Fruit fly (Drosophila melanogaster) whole organism, embryonic: ENCODE data around the gene wapl.
A peak's percentile ranks its signal among the peaks of the same experiment; 100 is the strongest.

Experiments
- CG10431 ChIP-seq: fragments of 200-800 bp; sonication (Bioruptor generic); optimal IDR thresholded peaks from 3 replicates; lab custom pipeline; 2018; ENCODE audit warnings: missing biosample characterization, mild to moderate bottlenecking, missing genetic modification characterization
- CG11696 ChIP-seq: fragments of 200-800 bp; sonication (Bioruptor generic); IDR thresholded peaks from 2 replicates; pipeline ENCODE4 v1.3.6; 2022; ENCODE audit warnings: missing biosample characterization, missing genetic modification characterization
- CG12391 ChIP-seq: fragments of 200-800 bp; sonication (Bioruptor generic); optimal IDR thresholded peaks from 3 replicates; lab custom pipeline; 2018; ENCODE audit warnings: missing biosample characterization, mild to moderate bottlenecking, missing genetic modification characterization, moderate library complexity
- CG12769 ChIP-seq: fragments of 200-800 bp; sonication (Bioruptor generic); optimal IDR thresholded peaks from 2 replicates; lab custom pipeline; 2019; ENCODE audit warnings: missing biosample characterization, mild to moderate bottlenecking, missing genetic modification characterization, moderate library complexity
- CG13123 ChIP-seq: fragments of 200-800 bp; sonication (Bioruptor generic); optimal IDR thresholded peaks from 2 replicates; lab custom pipeline; 2016; ENCODE audit warnings: missing biosample characterization, missing genetic modification characterization
- CG14710 ChIP-seq: fragments of 200-800 bp; sonication (Bioruptor generic); optimal IDR thresholded peaks from 3 replicates; lab custom pipeline; 2019; ENCODE audit warnings: missing biosample characterization, mild to moderate bottlenecking, missing genetic modification characterization, moderate library complexity
- CG16813 ChIP-seq: fragments of 200-800 bp; sonication (Bioruptor generic); IDR thresholded peaks from 3 replicates; pipeline ENCODE4 v1.3.6; 2022; ENCODE audit warnings: missing biosample characterization, missing genetic modification characterization; ENCODE audit not compliant: partially characterized antibody
- CG16863 ChIP-seq: fragments of 200-800 bp; sonication (Bioruptor generic); optimal IDR thresholded peaks from 3 replicates; lab custom pipeline; 2016; ENCODE audit warnings: missing biosample characterization, missing genetic modification characterization
- CG17328 ChIP-seq: fragments of 200-800 bp; sonication (Bioruptor generic); IDR thresholded peaks from 2 replicates; pipeline ENCODE4 v1.3.6; 2022; ENCODE audit warnings: missing biosample characterization, missing genetic modification characterization
- CG17359 ChIP-seq: fragments of 200-800 bp; sonication (Bioruptor generic); optimal IDR thresholded peaks from 3 replicates; lab custom pipeline; 2018; ENCODE audit warnings: missing biosample characterization, mild to moderate bottlenecking, missing genetic modification characterization, moderate library complexity
- CG17385 ChIP-seq: fragments of 200-800 bp; sonication (Bioruptor generic); optimal IDR thresholded peaks from 3 replicates; lab custom pipeline; 2018; ENCODE audit warnings: missing biosample characterization, mild to moderate bottlenecking, missing genetic modification characterization
- CG18011 ChIP-seq: fragments of 200-800 bp; sonication (Bioruptor generic); optimal IDR thresholded peaks from 2 replicates; lab custom pipeline; 2017; ENCODE audit warnings: missing biosample characterization, missing genetic modification characterization, mild to moderate bottlenecking, moderate library complexity, missing genotype
- CG32772 ChIP-seq: fragments of 200-800 bp; sonication (Bioruptor generic); IDR thresholded peaks from 2 replicates; pipeline ENCODE4 v1.3.6; 2022; ENCODE audit warnings: missing biosample characterization, missing genetic modification characterization
- CG3407 ChIP-seq: fragments of 200-800 bp; sonication (Bioruptor generic); optimal IDR thresholded peaks from 2 replicates; lab custom pipeline; 2018; ENCODE audit warnings: missing biosample characterization, mild to moderate bottlenecking, missing genetic modification characterization
- CG4360 ChIP-seq: fragments of 200-800 bp; sonication (Bioruptor generic); IDR thresholded peaks from 2 replicates; pipeline ENCODE4 v1.3.6; 2022; ENCODE audit warnings: missing biosample characterization, missing genetic modification characterization
- CG6813 ChIP-seq: fragments of 200-800 bp; sonication (Bioruptor generic); optimal IDR thresholded peaks from 2 replicates; lab custom pipeline; 2017; ENCODE audit warnings: missing biosample characterization, missing genetic modification characterization, mild to moderate bottlenecking, moderate library complexity, missing genetic modification reagents
- CG7963 ChIP-seq: fragments of 200-800 bp; sonication (Bioruptor generic); IDR thresholded peaks from 3 replicates; pipeline ENCODE4 v1.3.6; 2022; ENCODE audit warnings: missing biosample characterization, missing genetic modification characterization; ENCODE audit not compliant: partially characterized antibody
- CG8944 ChIP-seq: fragments of 200-800 bp; sonication (Bioruptor generic); optimal IDR thresholded peaks from 3 replicates; lab custom pipeline; 2016; ENCODE audit warnings: missing biosample characterization, missing genetic modification characterization
- CG9817 ChIP-seq: fragments of 200-800 bp; sonication (Bioruptor generic); optimal IDR thresholded peaks from 2 replicates; lab custom pipeline; 2018; ENCODE audit warnings: missing biosample characterization, mild to moderate bottlenecking, missing genetic modification characterization, moderate library complexity
- CG9932 ChIP-seq: fragments of 200-800 bp; sonication (Bioruptor generic); IDR thresholded peaks from 2 replicates; pipeline ENCODE4 v1.3.6; 2022; ENCODE audit warnings: missing biosample characterization, missing genetic modification characterization
- CkIIα-i1 ChIP-seq: fragments of 200-800 bp; sonication (Bioruptor generic); IDR thresholded peaks from 2 replicates; pipeline ENCODE4 v1.3.6; 2022; ENCODE audit warnings: missing biosample characterization, missing genetic modification characterization
- CoRest ChIP-seq: fragments of 200-800 bp; sonication (Bioruptor generic); optimal IDR thresholded peaks from 3 replicates; lab custom pipeline; 2018; ENCODE audit warnings: missing biosample characterization, mild to moderate bottlenecking, missing genetic modification characterization, moderate library complexity
- D ChIP-seq, 2 experiments: fragments of 200-800 bp in 1 of 2; fragments of >200 bp in 1 of 2; sonication (Bioruptor generic) in 1 of 2; optimal IDR thresholded peaks; 2 replicates in 1 of 2; 3 replicates in 1 of 2; lab custom pipeline; 2017; ENCODE audit warnings: mild to moderate bottlenecking in 1 of 2, missing biosample characterization in 1 of 2, missing genetic modification characterization in 1 of 2, missing genetic modification reagents in 1 of 2
- Hmx ChIP-seq: fragments of 200-800 bp; sonication (Bioruptor generic); optimal IDR thresholded peaks from 2 replicates; lab custom pipeline; 2016; ENCODE audit warnings: missing biosample characterization, missing genetic modification characterization
- Kr ChIP-seq: fragments of 200-800 bp; sonication (Bioruptor generic); optimal IDR thresholded peaks from 2 replicates; lab custom pipeline; 2017; ENCODE audit warnings: missing biosample characterization, mild to moderate bottlenecking, missing genetic modification characterization
- Lpt ChIP-seq: fragments of >200 bp; optimal IDR thresholded peaks from 2 replicates; lab custom pipeline; 2018; ENCODE audit warnings: missing biosample characterization, missing genetic modification characterization
- NC2β ChIP-seq: fragments of 200-800 bp; sonication (Bioruptor generic); optimal IDR thresholded peaks from 2 replicates; lab custom pipeline; 2016; ENCODE audit warnings: missing biosample characterization, missing genetic modification characterization
- Opbp ChIP-seq: fragments of 200-800 bp; sonication (Bioruptor generic); IDR thresholded peaks from 3 replicates; pipeline ENCODE4 v1.3.6; 2022; ENCODE audit warnings: missing biosample characterization, missing genetic modification characterization; ENCODE audit not compliant: partially characterized antibody
- Optix ChIP-seq: fragments of 200-800 bp; sonication (Bioruptor generic); IDR thresholded peaks from 3 replicates; pipeline ENCODE4 v1.3.6; 2022; ENCODE audit warnings: missing biosample characterization, missing genetic modification characterization
- Six4 ChIP-seq: fragments of 200-800 bp; sonication (Bioruptor generic); optimal IDR thresholded peaks from 2 replicates; lab custom pipeline; 2016; ENCODE audit warnings: missing biosample characterization, missing genetic modification characterization
- Sox100B ChIP-seq: fragments of 200-800 bp; sonication (Bioruptor generic); optimal IDR thresholded peaks from 3 replicates; lab custom pipeline; 2018; ENCODE audit warnings: missing biosample characterization, mild to moderate bottlenecking, missing genetic modification characterization
- Ssrp ChIP-seq: fragments of 200-800 bp; sonication (Bioruptor generic); optimal IDR thresholded peaks from 2 replicates; lab custom pipeline; 2018; ENCODE audit warnings: missing biosample characterization, mild to moderate bottlenecking, missing genetic modification characterization, moderate library complexity
- abd-A ChIP-seq: fragments of 200-800 bp; sonication (Bioruptor generic); optimal IDR thresholded peaks from 3 replicates; lab custom pipeline; 2019; ENCODE audit warnings: missing biosample characterization, mild to moderate bottlenecking, missing genetic modification characterization, moderate library complexity
- caup ChIP-seq: fragments of 200-800 bp; sonication (Bioruptor generic); optimal IDR thresholded peaks from 3 replicates; lab custom pipeline; 2017; ENCODE audit warnings: missing biosample characterization, mild to moderate bottlenecking, missing genetic modification characterization, moderate library complexity; ENCODE audit not compliant: severe bottlenecking
- da ChIP-seq: fragments of 200-800 bp; sonication (Bioruptor generic); optimal IDR thresholded peaks from 2 replicates; lab custom pipeline; 2016; ENCODE audit warnings: missing biosample characterization, missing genetic modification characterization
- dan ChIP-seq: fragments of 200-800 bp; sonication (Bioruptor generic); IDR thresholded peaks from 2 replicates; pipeline ENCODE4 v1.3.6; 2022; ENCODE audit warnings: missing biosample characterization, missing genetic modification characterization
- ewg ChIP-seq: fragments of 200-800 bp; sonication (Bioruptor generic); optimal IDR thresholded peaks from 3 replicates; lab custom pipeline; 2017; ENCODE audit warnings: mild to moderate bottlenecking, missing biosample characterization, missing genetic modification reagents, missing genetic modification characterization
- gem ChIP-seq: fragments of 200-800 bp; sonication (Bioruptor generic); optimal IDR thresholded peaks from 2 replicates; lab custom pipeline; 2019; ENCODE audit warnings: missing biosample characterization, mild to moderate bottlenecking, missing genetic modification characterization, moderate library complexity
- knrl ChIP-seq: fragments of 200-800 bp; sonication (Bioruptor generic); IDR thresholded peaks from 3 replicates; pipeline ENCODE4 v1.3.6; 2022; ENCODE audit warnings: missing biosample characterization, missing genetic modification characterization; ENCODE audit not compliant: partially characterized antibody
- maf-S ChIP-seq: fragments of 200-800 bp; sonication (Bioruptor generic); optimal IDR thresholded peaks from 2 replicates; lab custom pipeline; 2016; ENCODE audit warnings: missing biosample characterization, missing genetic modification characterization
- peb ChIP-seq: fragments of 200-800 bp; sonication (Bioruptor generic); IDR thresholded peaks from 2 replicates; pipeline ENCODE4 v1.3.6; 2022; ENCODE audit warnings: missing biosample characterization, missing genetic modification characterization
- pfk ChIP-seq: fragments of 200-800 bp; sonication (Bioruptor generic); optimal IDR thresholded peaks from 2 replicates; lab custom pipeline; 2018; ENCODE audit warnings: missing biosample characterization, mild to moderate bottlenecking, missing genetic modification characterization, moderate library complexity
- salm ChIP-seq: fragments of 200-800 bp; sonication (Bioruptor generic); optimal IDR thresholded peaks from 2 replicates; lab custom pipeline; 2018; ENCODE audit warnings: missing biosample characterization, mild to moderate bottlenecking, missing genetic modification characterization
- tin ChIP-seq: fragments of 200-800 bp; sonication (Bioruptor generic); optimal IDR thresholded peaks from 3 replicates; lab custom pipeline; 2016; ENCODE audit warnings: missing biosample characterization, missing genetic modification characterization
- ttk ChIP-seq: fragments of 200-800 bp; sonication (Bioruptor generic); IDR thresholded peaks from 2 replicates; pipeline ENCODE4 v2.1.2; 2022; ENCODE audit warnings: missing biosample characterization, missing genetic modification characterization
- wdn ChIP-seq: fragments of 200-800 bp; sonication (Bioruptor generic); IDR thresholded peaks from 2 replicates; pipeline ENCODE4 v1.3.6; 2022; ENCODE audit warnings: missing biosample characterization, missing genetic modification characterization

The wapl gene

dm6 chrX:2123013-2123964, 35.5 kb downstream of the wapl start, which contains the start of gene ph-d (continued):
- no peak for TF ChIP-seq dan (GFP tag; lab: Robert Waterston, UW)
- TF ChIP-seq CG16863 (GFP tag; lab: Kevin White, UChicago) = no peak
- no peak for TF ChIP-seq NC2β (GFP tag; lab: Kevin White, UChicago)
- peak; percentile 32 for TF ChIP-seq salm (tag; lab: Kevin White, UChicago)
- peak; percentile 30 for TF ChIP-seq tin (GFP tag; lab: Kevin White, UChicago)
- TF ChIP-seq CG9932 (GFP tag; lab: Robert Waterston, UW) = peak; percentile 41; the same call in 1 of the 2 replicates
- peak; percentile 53 for TF ChIP-seq CG17359 (tag; lab: Kevin White, UChicago)
- peak; percentile 73 for TF ChIP-seq D (optimal IDR thresholded peaks at IDR 0.05; lab: Kevin White, UChicago)
- TF ChIP-seq D (GFP tag; optimal IDR thresholded peaks at IDR 0.05; lab: Kevin White, UChicago) = peak; percentile 9
- TF ChIP-seq da (GFP tag; lab: Kevin White, UChicago) = no peak
- TF ChIP-seq CG14710 = peak; percentile 29
- TF ChIP-seq CG10431 (GFP tag; lab: Kevin White, UChicago) = peak; percentile 36
- peak; percentile 13 for TF ChIP-seq CG6813 (GFP tag; lab: Kevin White, UChicago)
- TF ChIP-seq knrl (GFP tag; lab: Robert Waterston, UW) = 0 out of 3 replicates have a peak, but pooled peaks have one; percentile 24
- 0 out of 2 replicates have a peak, but pooled peaks have one; percentile 17 for TF ChIP-seq CG4360 (GFP tag; lab: Robert Waterston, UW)
- TF ChIP-seq Six4 (GFP tag; lab: Kevin White, UChicago) = no peak
- TF ChIP-seq Opbp (GFP tag; lab: Robert Waterston, UW) = peak; percentile 50; the same call in 2 of the 3 replicates
- TF ChIP-seq CG9817 (tag; lab: Kevin White, UChicago) = peak; percentile 13
- TF ChIP-seq Sox100B (GFP tag; lab: Kevin White, UChicago) = peak; percentile 60
- TF ChIP-seq gem = peak; percentile 74
- no peak for TF ChIP-seq peb (GFP tag; lab: Robert Waterston, UW)
- TF ChIP-seq Lpt (GFP tag; lab: Kevin White, UChicago) = peak; percentile 87
- peak; percentile 25 for TF ChIP-seq CG3407 (GFP tag; lab: Kevin White, UChicago)
- peak; percentile 95 for TF ChIP-seq abd-A (tag; lab: Kevin White, UChicago)
- TF ChIP-seq CG16813 = peak; percentile 34; the same call in 1 of the 3 replicates
- peak; percentile 27 for TF ChIP-seq CG17385
- peak; percentile 42 for TF ChIP-seq caup
- peak; percentile 26 for TF ChIP-seq ttk
- TF ChIP-seq CG17328 (GFP tag; lab: Robert Waterston, UW) = peak; percentile 38
- TF ChIP-seq CG11696 (GFP tag; lab: Robert Waterston, UW) = 0 out of 2 replicates have a peak, but pooled peaks have one; percentile 31
- peak; percentile 98 for TF ChIP-seq CG12769
- no peak for TF ChIP-seq Kr (GFP tag; lab: Kevin White, UChicago)
- peak; percentile 47 for TF ChIP-seq Ssrp
- TF ChIP-seq CG13123 (GFP tag; lab: Kevin White, UChicago) = peak; percentile 3
- TF ChIP-seq Hmx (GFP tag; lab: Kevin White, UChicago) = no peak
- TF ChIP-seq CG8944 = no peak
- TF ChIP-seq CG12391 (tag; lab: Kevin White, UChicago) = peak; percentile 44
- TF ChIP-seq CG18011 (GFP tag; lab: Kevin White, UChicago) = no peak
- peak; percentile 22 for TF ChIP-seq CoRest
- peak; percentile 86 for TF ChIP-seq ewg (GFP tag; lab: Kevin White, UChicago)
- no peak for TF ChIP-seq maf-S (GFP tag; lab: Kevin White, UChicago)
- TF ChIP-seq Optix (GFP tag; lab: Robert Waterston, UW) = peak; percentile 16; the same call in 1 of the 3 replicates
- TF ChIP-seq pfk (GFP tag; lab: Kevin White, UChicago) = peak; percentile 79
- no peak for TF ChIP-seq CkIIα-i1 (GFP tag; lab: Robert Waterston, UW)
- 0 out of 2 replicates have a peak, but pooled peaks have one; percentile 5 for TF ChIP-seq wdn (GFP tag; lab: Robert Waterston, UW)
- TF ChIP-seq CG32772 (GFP tag; lab: Robert Waterston, UW) = 0 out of 2 replicates have a peak, but pooled peaks have one; percentile 6
- 0 out of 3 replicates have a peak, but pooled peaks have one; percentile 25 for TF ChIP-seq CG7963 (GFP tag; lab: Robert Waterston, UW)
